Fruit fly (Drosophila melanogaster) whole organism, embryonic: ENCODE data around the gene TyrRS.

Experiments used
- Atf3 ChIP-seq: fragments of 200-800 bp; sonication (Bioruptor generic); optimal IDR thresholded peaks from 3 replicates; lab custom pipeline; 2016; ENCODE audit warnings: missing biosample characterization, missing genetic modification characterization
- CG15479 ChIP-seq: fragments of 200-800 bp; sonication (Bioruptor generic); optimal IDR thresholded peaks from 3 replicates; lab custom pipeline; 2019; ENCODE audit warnings: missing biosample characterization, mild to moderate bottlenecking, missing genetic modification characterization, moderate library complexity
- CG32772 ChIP-seq: fragments of 200-800 bp; sonication (Bioruptor generic); IDR thresholded peaks from 2 replicates; pipeline ENCODE4 v1.3.6; 2022; ENCODE audit warnings: missing biosample characterization, missing genetic modification characterization
- Camta ChIP-seq: fragments of 200-800 bp; sonication (Bioruptor generic); optimal IDR thresholded peaks from 2 replicates; lab custom pipeline; 2016; ENCODE audit warnings: missing biosample characterization, missing genetic modification characterization
- Dek ChIP-seq: fragments of 200-800 bp; sonication (Bioruptor generic); optimal IDR thresholded peaks from 3 replicates; lab custom pipeline; 2019; ENCODE audit warnings: missing biosample characterization, mild to moderate bottlenecking, missing genetic modification characterization, moderate library complexity
- croc ChIP-seq: fragments of 200-800 bp; sonication (Bioruptor generic); conservative IDR thresholded peaks from 3 replicates; pipeline ENCODE4 v1.3.6; 2022; ENCODE audit warnings: missing biosample characterization, missing genetic modification characterization
- gce ChIP-seq: fragments of 200-800 bp; sonication (Bioruptor generic); IDR thresholded peaks from 3 replicates; pipeline ENCODE4 v1.3.6; 2022; ENCODE audit warnings: missing biosample characterization, missing genetic modification characterization
- gsb ChIP-seq: fragments of 200-800 bp; sonication (Bioruptor generic); IDR thresholded peaks from 2 replicates; pipeline ENCODE4 v1.3.6; 2022; ENCODE audit warnings: missing biosample characterization, missing genetic modification characterization
- klu ChIP-seq: fragments of 200-800 bp; sonication (Bioruptor generic); IDR thresholded peaks from 2 replicates; pipeline ENCODE4 v1.3.6; 2022; ENCODE audit warnings: missing biosample characterization, missing genetic modification characterization
- tna ChIP-seq: fragments of 200-800 bp; sonication (Bioruptor generic); IDR thresholded peaks from 2 replicates; pipeline ENCODE4 v1.3.6; 2022; ENCODE audit warnings: missing biosample characterization, missing genetic modification characterization; ENCODE audit not compliant: partially characterized antibody

DNA sequence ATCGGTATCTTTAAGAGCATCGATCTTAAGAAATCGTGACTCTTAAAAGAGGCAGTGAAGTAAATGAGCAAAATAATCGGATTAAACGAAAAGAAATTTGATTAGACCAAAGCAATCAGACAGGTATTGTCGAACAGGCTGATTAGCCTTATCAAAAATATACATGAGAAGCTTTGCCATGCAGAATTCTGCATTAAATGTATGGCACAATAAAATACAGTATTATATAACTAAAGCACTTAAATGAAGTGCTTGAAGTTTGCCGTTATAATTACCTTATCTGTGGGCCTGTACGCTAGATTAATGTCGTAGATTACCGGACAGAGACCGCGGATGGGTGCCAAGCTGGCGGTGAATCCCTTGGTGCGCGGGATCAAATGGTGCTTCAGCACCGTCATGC lies 36.0 kb downstream of the TyrRS start:
- TF ChIP-seq tna (GFP tag; lab: Robert Waterston, UW) = no peak
- no peak for TF ChIP-seq Camta (GFP tag; lab: Kevin White, UChicago)
- TF ChIP-seq gsb (GFP tag; lab: Robert Waterston, UW) = no peak
- TF ChIP-seq klu (GFP tag; lab: Robert Waterston, UW) = no peak
- TF ChIP-seq gce (GFP tag; lab: Robert Waterston, UW) = no peak
- TF ChIP-seq CG32772 (GFP tag; lab: Robert Waterston, UW) = no peak
- TF ChIP-seq Dek = no peak
- TF ChIP-seq Atf3 (GFP tag; lab: Kevin White, UChicago) = no peak
- no peak for TF ChIP-seq croc (GFP tag; lab: Robert Waterston, UW)
- TF ChIP-seq CG15479 = no peak
